Fruit fly (Drosophila melanogaster): Measurements from ENCODE around the gene CG43349.

CG43349 gene

dm6 chr2L:1158519-1159319 is 41.3 kb upstream of the CG43349 start, which contains the start of gene Tango14:
Gene Tango14, plus strand, starts transcription at chr2L:1158661.
- TF ChIP-seq tin (GFP tag; optimal IDR thresholded peaks at IDR 0.05) = no peak
- TF ChIP-seq CG9797 (GFP tag; optimal IDR thresholded peaks at IDR 0.05) = peak; percentile 24
- peak; percentile 34 for TF ChIP-seq CG4617 (GFP tag; optimal IDR thresholded peaks at IDR 0.05; ENCODE audit: borderline replicate concordance)
- TF ChIP-seq sd (tag; optimal IDR thresholded peaks at IDR 0.05) = peak; percentile 96
- no peak for TF ChIP-seq ERR (GFP tag; optimal IDR thresholded peaks at IDR 0.05)
- TF ChIP-seq Rfx (GFP tag; IDR thresholded peaks at IDR 0.05) = 0 out of 2 replicates have a peak, but pooled peaks have one; percentile 19
- 0 out of 2 replicates have a peak, but pooled peaks have one; percentile 2 for TF ChIP-seq Rx (GFP tag; IDR thresholded peaks at IDR 0.05)
- 0 out of 3 replicates have a peak, but pooled peaks have one; percentile 52 for TF ChIP-seq hb (GFP tag; IDR thresholded peaks at IDR 0.05; ENCODE audit: partially characterized antibody)
- TF ChIP-seq CG11456 (GFP tag; IDR thresholded peaks at IDR 0.05) = no peak
- TF ChIP-seq sens (GFP tag) = peak; percentile 59
- TF ChIP-seq nerfin-2 (GFP tag; IDR thresholded peaks at IDR 0.05; ENCODE audit: partially characterized antibody) = peak; percentile 52; the same call in 1 of the 2 replicates
- no peak for TF ChIP-seq Hey (tag; optimal IDR thresholded peaks at IDR 0.05)
- TF ChIP-seq bcd (GFP tag; optimal IDR thresholded peaks at IDR 0.05) = no peak
- peak; percentile 95 for TF ChIP-seq bigmax (GFP tag; optimal IDR thresholded peaks at IDR 0.05)
- 0 out of 3 replicates have a peak, but pooled peaks have one; percentile 53 for TF ChIP-seq row (GFP tag; IDR thresholded peaks at IDR 0.05)
- 0 out of 3 replicates have a peak, but pooled peaks have one; percentile 28 for TF ChIP-seq zfh1 (GFP tag; IDR thresholded peaks at IDR 0.05)
- TF ChIP-seq CG14710 (tag; optimal IDR thresholded peaks at IDR 0.05) = peak; percentile 32
- peak; percentile 68 for TF ChIP-seq cwo (GFP tag; optimal IDR thresholded peaks at IDR 0.05)
- TF ChIP-seq Asciz (GFP tag; optimal IDR thresholded peaks at IDR 0.05) = no peak
- peak; percentile 46; the same call in 1 of the 2 replicates for TF ChIP-seq tna (GFP tag; IDR thresholded peaks at IDR 0.05; ENCODE audit: partially characterized antibody)
- TF ChIP-seq chinmo (GFP tag; IDR thresholded peaks at IDR 0.05; ENCODE audit: partially characterized antibody) = 0 out of 4 replicates have a peak, but pooled peaks have one; percentile 34
- peak; percentile 45; the same call in 1 of the 2 replicates for TF ChIP-seq Bgb (GFP tag; IDR thresholded peaks at IDR 0.05; ENCODE audit: partially characterized antibody)
- 0 out of 2 replicates have a peak, but pooled peaks have one; percentile 15 for TF ChIP-seq E2f2 (GFP tag; IDR thresholded peaks at IDR 0.05)
- peak; percentile 55 for TF ChIP-seq MBD-R2 (GFP tag; IDR thresholded peaks at IDR 0.05)
- peak; percentile 14 for TF ChIP-seq CG3995 (GFP tag; optimal IDR thresholded peaks at IDR 0.05)
- TF ChIP-seq Med (GFP tag) = peak; percentile 68
- 0 out of 3 replicates have a peak, but pooled peaks have one; percentile 22 for TF ChIP-seq vnd (GFP tag; IDR thresholded peaks at IDR 0.05; ENCODE audit: partially characterized antibody)
- 0 out of 4 replicates have a peak, but pooled peaks have one; percentile 20 for TF ChIP-seq Dll (GFP tag; IDR thresholded peaks at IDR 0.05; ENCODE audit: partially characterized antibody)
- TF ChIP-seq Eip74EF (GFP tag; optimal IDR thresholded peaks at IDR 0.05) = no peak
- TF ChIP-seq lola (GFP tag; optimal IDR thresholded peaks at IDR 0.05) = peak in 1 of 3 experiments; percentile 14
- no peak for TF ChIP-seq CG4820 (GFP tag; optimal IDR thresholded peaks at IDR 0.05)
- TF ChIP-seq otp (GFP tag; IDR thresholded peaks at IDR 0.05) = 0 out of 3 replicates have a peak, but pooled peaks have one; percentile 23
- TF ChIP-seq MESR4 (GFP tag; optimal IDR thresholded peaks at IDR 0.05) = peak; percentile 88
- 0 out of 2 replicates have a peak, but pooled peaks have one; percentile 18 for TF ChIP-seq inv (GFP tag; IDR thresholded peaks at IDR 0.05; ENCODE audit: partially characterized antibody)
- TF ChIP-seq CG34422 (GFP tag; IDR thresholded peaks at IDR 0.05) = peak; percentile 78; the same call in 2 of the 3 replicates
- TF ChIP-seq Ets65A (GFP tag) = peak; percentile 37
- peak; percentile 12 for TF ChIP-seq CG18262 (tag; optimal IDR thresholded peaks at IDR 0.05)

Data from whole organism, embryonic.